Worm (Caenorhabditis elegans) whole organism, mixed stage, embryonic: ENCODE measurements around the gene Y38F1A.8.

ENCODE experiments used
- M03D4.4 ChIP-seq: sonication (generic microtip); optimal IDR thresholded peaks from 2 replicates; lab custom pipeline; 2017; ENCODE audit warnings: mild to moderate bottlenecking, missing genetic modification characterization, missing compliant biosample characterization
- bed-3 ChIP-seq: fragments of 200-800 bp; sonication (Bioruptor generic); optimal IDR thresholded peaks from 3 replicates; lab custom pipeline; 2018; ENCODE audit warnings: mild to moderate bottlenecking, missing genetic modification characterization, moderate library complexity, missing compliant biosample characterization
- blmp-1 ChIP-seq: fragments of 150-350 bp; optimal IDR thresholded peaks from 2 replicates; lab custom pipeline; 2014; ENCODE audit warnings: missing biosample characterization, missing genetic modification characterization
- ceh-39 ChIP-seq: fragments of 150-350 bp; optimal IDR thresholded peaks from 2 replicates; lab custom pipeline; 2014; ENCODE audit warnings: missing biosample characterization, missing genetic modification characterization
- ceh-43 ChIP-seq: fragments of 200-800 bp; sonication (Bioruptor generic); optimal IDR thresholded peaks from 2 replicates; lab custom pipeline; 2018; ENCODE audit warnings: mild to moderate bottlenecking, missing genetic modification characterization, moderate library complexity, missing compliant biosample characterization
- ceh-83 ChIP-seq: fragments of 200-800 bp; sonication (Bioruptor generic); optimal IDR thresholded peaks from 2 replicates; lab custom pipeline; 2018; ENCODE audit warnings: mild to moderate bottlenecking, missing genetic modification characterization, missing compliant biosample characterization
- ces-1 ChIP-seq: fragments of 150-350 bp; optimal IDR thresholded peaks from 2 replicates; lab custom pipeline; 2014; ENCODE audit warnings: missing biosample characterization, missing genetic modification reagents, missing genetic modification characterization
- cnd-1 ChIP-seq: fragments of 200-800 bp; sonication (Bioruptor generic); optimal IDR thresholded peaks from 2 replicates; lab custom pipeline; 2018; ENCODE audit warnings: mild to moderate bottlenecking, missing genetic modification characterization, missing compliant biosample characterization
- drap-1 ChIP-seq: fragments of 200-800 bp; sonication (Bioruptor generic); optimal IDR thresholded peaks from 3 replicates; lab custom pipeline; 2018; ENCODE audit warnings: mild to moderate bottlenecking, missing genetic modification characterization, missing compliant biosample characterization
- elt-1 ChIP-seq: sonication (generic microtip); optimal IDR thresholded peaks from 2 replicates; lab custom pipeline; 2017; ENCODE audit warnings: missing genetic modification characterization, mild to moderate bottlenecking, missing compliant biosample characterization, antibody characterized with exemption, moderate library complexity, borderline replicate concordance; ENCODE audit not compliant: insufficient read depth
- elt-3 ChIP-seq: fragments of 150-350 bp; optimal IDR thresholded peaks from 2 replicates; lab custom pipeline; 2014; ENCODE audit warnings: missing biosample characterization, missing genetic modification characterization
- flh-1 ChIP-seq: fragments of 200-800 bp; sonication (Bioruptor generic); optimal IDR thresholded peaks from 2 replicates; lab custom pipeline; 2018; ENCODE audit warnings: mild to moderate bottlenecking, missing genetic modification characterization, moderate library complexity, missing compliant biosample characterization
- ham-2 ChIP-seq: fragments of 200-800 bp; sonication (Bioruptor generic); optimal IDR thresholded peaks from 2 replicates; lab custom pipeline; 2018; ENCODE audit warnings: mild to moderate bottlenecking, missing genetic modification characterization, missing compliant biosample characterization
- hlh-1 ChIP-seq: fragments of 150-350 bp; optimal IDR thresholded peaks from 2 replicates; lab custom pipeline; 2014; ENCODE audit warnings: missing biosample characterization, missing genetic modification reagents, missing genetic modification characterization
- lin-13 ChIP-seq: fragments of 150-350 bp; optimal IDR thresholded peaks from 2 replicates; lab custom pipeline; 2014; ENCODE audit warnings: missing biosample characterization, missing genetic modification characterization
- lin-32 ChIP-seq: fragments of 200-800 bp; sonication (Bioruptor generic); optimal IDR thresholded peaks from 2 replicates; lab custom pipeline; 2018; ENCODE audit warnings: mild to moderate bottlenecking, missing genetic modification characterization, missing compliant biosample characterization
- lsy-2 ChIP-seq: fragments of 150-350 bp; optimal IDR thresholded peaks from 2 replicates; lab custom pipeline; 2014; ENCODE audit warnings: missing biosample characterization, missing genetic modification characterization
- mab-5 ChIP-seq: fragments of 150-350 bp; optimal IDR thresholded peaks from 2 replicates; lab custom pipeline; 2014; ENCODE audit warnings: missing biosample characterization, missing genetic modification characterization
- mep-1 ChIP-seq: fragments of 150-350 bp; optimal IDR thresholded peaks from 2 replicates; lab custom pipeline; 2017; ENCODE audit warnings: missing biosample characterization, missing genetic modification reagents, missing genetic modification characterization, inconsistent platforms
- mls-2 ChIP-seq: sonication (generic microtip); optimal IDR thresholded peaks from 2 replicates; lab custom pipeline; 2016; ENCODE audit warnings: mild to moderate bottlenecking, missing genetic modification characterization, moderate library complexity, missing compliant biosample characterization
- nhr-12 ChIP-seq: fragments of 150-350 bp; optimal IDR thresholded peaks from 2 replicates; lab custom pipeline; 2014; ENCODE audit warnings: missing biosample characterization, missing genetic modification characterization
- nhr-2 ChIP-seq: fragments of 150-350 bp; optimal IDR thresholded peaks from 2 replicates; lab custom pipeline; 2014; ENCODE audit warnings: missing biosample characterization, missing genetic modification characterization
- nhr-237 ChIP-seq: fragments of 150-350 bp; optimal IDR thresholded peaks from 2 replicates; lab custom pipeline; 2014; ENCODE audit warnings: missing biosample characterization, missing genetic modification characterization
- nhr-28 ChIP-seq: fragments of 150-350 bp; optimal IDR thresholded peaks from 2 replicates; lab custom pipeline; 2014; ENCODE audit warnings: missing biosample characterization, missing genetic modification characterization
- nhr-76 ChIP-seq: sonication (generic microtip); optimal IDR thresholded peaks from 2 replicates; lab custom pipeline; 2017; ENCODE audit warnings: missing biosample characterization, missing genetic modification characterization
- pha-4 ChIP-seq: fragments of 150-350 bp; optimal IDR thresholded peaks from 2 replicates; lab custom pipeline; 2018; ENCODE audit warnings: missing biosample characterization, missing genetic modification reagents, missing genetic modification characterization
- sem-2 ChIP-seq: fragments of 200-800 bp; sonication (Bioruptor generic); optimal IDR thresholded peaks from 2 replicates; lab custom pipeline; 2018; ENCODE audit warnings: mild to moderate bottlenecking, missing genetic modification characterization, missing compliant biosample characterization
- snpc-4 ChIP-seq: fragments of 150-350 bp; optimal IDR thresholded peaks from 2 replicates; lab custom pipeline; 2014; ENCODE audit warnings: missing biosample characterization, missing genetic modification characterization
- sptf-1 ChIP-seq: sonication (generic microtip); optimal IDR thresholded peaks from 2 replicates; lab custom pipeline; 2017; ENCODE audit warnings: mild to moderate bottlenecking, missing genetic modification characterization, moderate library complexity, missing compliant biosample characterization
- tbx-8 ChIP-seq: fragments of 200-800 bp; sonication (Bioruptor generic); optimal IDR thresholded peaks from 2 replicates; lab custom pipeline; 2018; ENCODE audit warnings: mild to moderate bottlenecking, missing genetic modification characterization, moderate library complexity, missing compliant biosample characterization
- unc-120 ChIP-seq: sonication (generic microtip); optimal IDR thresholded peaks from 2 replicates; lab custom pipeline; 2017; ENCODE audit warnings: missing genetic modification characterization, missing compliant biosample characterization; ENCODE audit not compliant: poor library complexity, severe bottlenecking
- unc-39 ChIP-seq: fragments of 150-350 bp; optimal IDR thresholded peaks from 2 replicates; lab custom pipeline; 2014; ENCODE audit warnings: missing biosample characterization, missing genetic modification characterization
- unc-62 ChIP-seq: fragments of 150-350 bp; optimal IDR thresholded peaks from 2 replicates; lab custom pipeline; 2014; ENCODE audit warnings: missing biosample characterization, missing genetic modification reagents, missing genetic modification characterization
- zip-8 ChIP-seq: fragments of 150-350 bp; optimal IDR thresholded peaks from 2 replicates; lab custom pipeline; 2014; ENCODE audit warnings: missing biosample characterization, missing genetic modification characterization
- ztf-11 ChIP-seq: fragments of 150-350 bp; optimal IDR thresholded peaks from 2 replicates; lab custom pipeline; 2014; ENCODE audit warnings: missing biosample characterization, missing genetic modification characterization

Y38F1A.8 gene

DNA sequence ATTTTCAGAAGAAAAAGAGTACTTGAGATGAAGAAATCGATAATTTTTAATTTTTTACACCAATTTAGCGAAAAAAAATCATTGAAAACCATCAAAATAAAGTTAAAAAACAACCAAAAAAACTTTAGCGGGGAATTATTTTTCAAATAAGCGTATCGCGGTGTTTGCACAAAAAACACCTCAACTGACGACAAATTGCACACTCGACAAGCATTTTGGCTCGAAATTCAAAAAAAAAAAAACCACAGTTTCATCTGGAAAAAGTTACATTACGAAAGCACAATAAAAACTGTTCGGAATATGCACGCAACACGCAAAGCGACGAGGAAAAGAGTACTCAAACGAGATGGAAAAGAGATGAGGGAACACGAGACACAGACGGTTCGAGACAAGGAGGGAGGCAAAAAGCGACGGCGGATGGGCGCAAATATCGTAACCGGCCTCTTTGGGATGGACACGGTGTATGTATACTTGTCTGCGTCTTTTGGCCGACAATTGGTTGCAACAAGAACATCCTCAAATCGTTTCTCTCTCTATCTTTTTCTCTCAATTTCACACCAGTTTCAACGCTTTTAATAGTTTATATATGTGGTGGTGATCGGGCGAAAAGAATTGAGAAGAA is 30.0 kb upstream of the Y38F1A.8 start:
- peak; percentile 33 for TF ChIP-seq mab-5 (tag; lab: Kevin White, UChicago)
- peak; percentile 20 for TF ChIP-seq elt-1 (tag; lab: Kevin White, UChicago)
- no peak for TF ChIP-seq drap-1 (GFP tag; lab: Kevin White, UChicago)
- TF ChIP-seq snpc-4, result no peak
- TF ChIP-seq blmp-1 (tag; lab: Kevin White, UChicago), result no peak
- peak; percentile 4 for TF ChIP-seq unc-62
- no peak for TF ChIP-seq hlh-1 (tag; lab: Kevin White, UChicago)
- TF ChIP-seq sptf-1 (tag; lab: Kevin White, UChicago), result no peak
- no peak for TF ChIP-seq cnd-1 (tag; lab: Kevin White, UChicago)
- TF ChIP-seq unc-39 (tag; lab: Kevin White, UChicago), result no peak
- no peak for TF ChIP-seq nhr-12 (tag; lab: Kevin White, UChicago)
- no peak for TF ChIP-seq mls-2 (tag; lab: Kevin White, UChicago)
- no peak for TF ChIP-seq flh-1 (GFP tag; lab: Kevin White, UChicago)
- no peak for TF ChIP-seq ceh-39 (tag; lab: Kevin White, UChicago)
- no peak for TF ChIP-seq elt-3
- TF ChIP-seq nhr-28 (tag; lab: Kevin White, UChicago), result no peak
- peak; percentile 39 for TF ChIP-seq pha-4 (tag; lab: Kevin White, UChicago)
- no peak for TF ChIP-seq tbx-8
- peak; percentile 3 for TF ChIP-seq ham-2 (GFP tag; lab: Kevin White, UChicago)
- TF ChIP-seq nhr-237 (tag; lab: Kevin White, UChicago), result peak; percentile 37
- TF ChIP-seq zip-8 (tag; lab: Kevin White, UChicago), result no peak
- no peak for TF ChIP-seq sem-2 (GFP tag; lab: Kevin White, UChicago)
- peak; percentile 40 for TF ChIP-seq mep-1 (tag; lab: Kevin White, UChicago)
- TF ChIP-seq lin-32, result no peak
- no peak for TF ChIP-seq ceh-43 (GFP tag; lab: Kevin White, UChicago)
- peak; percentile 18 for TF ChIP-seq ces-1
- no peak for TF ChIP-seq nhr-76 (tag; lab: Kevin White, UChicago)
- peak; percentile 53 for TF ChIP-seq lin-13 (tag; lab: Kevin White, UChicago)
- no peak for TF ChIP-seq ztf-11 (tag; lab: Kevin White, UChicago)
- no peak for TF ChIP-seq nhr-2 (tag; lab: Kevin White, UChicago)
- TF ChIP-seq M03D4.4, result no peak
- TF ChIP-seq unc-120 (tag; lab: Kevin White, UChicago), result peak; percentile 65
- TF ChIP-seq bed-3 (GFP tag; lab: Kevin White, UChicago), result no peak
- TF ChIP-seq ceh-83 (GFP tag; lab: Kevin White, UChicago), result no peak
- TF ChIP-seq lsy-2 (tag; lab: Kevin White, UChicago), result peak; percentile 31
- TF ChIP-seq, all 35 proteins: peak for 11

ce11 chrII:13030051-13030437 is 29.4 kb upstream of the Y38F1A.8 start:
- peak; percentile 9 for TF ChIP-seq ham-2 (GFP tag; lab: Kevin White, UChicago)
- TF ChIP-seq ces-1, result peak; percentile 33
- TF ChIP-seq cnd-1 (tag; lab: Kevin White, UChicago), result peak; percentile 53
- TF ChIP-seq ceh-39 (tag; lab: Kevin White, UChicago), result no peak
- TF ChIP-seq ztf-11 (tag; lab: Kevin White, UChicago), result no peak
- peak; percentile 21 for TF ChIP-seq sptf-1 (tag; lab: Kevin White, UChicago)
- peak; percentile 35 for TF ChIP-seq unc-62
- peak; percentile 36 for TF ChIP-seq unc-120 (tag; lab: Kevin White, UChicago)
- TF ChIP-seq hlh-1 (tag; lab: Kevin White, UChicago), result peak; percentile 24

ce11 chrII:13029290-13030050 is 28.8 kb upstream of the Y38F1A.8 start:
- TF ChIP-seq lsy-2 (tag; lab: Kevin White, UChicago), result no peak
- TF ChIP-seq lin-32, result no peak
- TF ChIP-seq nhr-12 (tag; lab: Kevin White, UChicago), result no peak
- TF ChIP-seq elt-1 (tag; lab: Kevin White, UChicago), result no peak
- no peak for TF ChIP-seq zip-8 (tag; lab: Kevin White, UChicago)
- TF ChIP-seq bed-3 (GFP tag; lab: Kevin White, UChicago), result no peak
- TF ChIP-seq unc-120 (tag; lab: Kevin White, UChicago), result no peak
- no peak for TF ChIP-seq blmp-1 (tag; lab: Kevin White, UChicago)
- TF ChIP-seq elt-3, result no peak
- TF ChIP-seq tbx-8, result no peak
- TF ChIP-seq unc-39 (tag; lab: Kevin White, UChicago), result no peak
- no peak for TF ChIP-seq ham-2 (GFP tag; lab: Kevin White, UChicago)
- no peak for TF ChIP-seq ceh-83 (GFP tag; lab: Kevin White, UChicago)
- TF ChIP-seq, all 35 proteins: peak for 0
